Worm (Caenorhabditis elegans): ENCODE measurements around the gene twk-28.

The twk-28 gene

DNA sequence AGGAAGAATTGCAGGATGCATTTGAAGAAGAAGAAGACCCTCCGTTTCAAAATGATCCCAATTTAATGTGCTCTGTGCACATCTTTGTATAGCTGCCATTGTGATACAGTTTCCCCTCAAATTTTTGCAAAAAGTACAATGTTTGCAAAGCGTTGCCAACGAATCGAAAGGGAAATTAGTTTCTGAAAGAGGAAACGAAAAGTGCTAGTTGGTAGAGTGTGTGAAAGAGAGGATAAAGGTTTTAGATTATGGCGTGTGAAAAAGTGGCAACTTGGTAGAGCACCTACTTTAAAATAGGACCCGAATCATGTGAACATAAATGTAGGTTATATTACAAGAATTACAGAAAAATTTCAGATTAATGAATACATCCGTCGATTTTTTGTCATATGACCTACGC, 32.5 kb upstream of the twk-28 start, which contains the start of gene C52B9.8:
C52B9.8 (minus strand) TSS at position 101 of the 400 bp plus-strand sequence.
- TF ChIP-seq unc-120 (tag; optimal IDR thresholded peaks at IDR 0.05; ENCODE audit: poor library complexity, severe bottlenecking) = no peak
- no peak for TF ChIP-seq lin-32 (GFP tag; optimal IDR thresholded peaks at IDR 0.05)
- TF ChIP-seq mls-2 (tag; optimal IDR thresholded peaks at IDR 0.05) = no peak
- no peak for TF ChIP-seq unc-62 (GFP tag; optimal IDR thresholded peaks at IDR 0.05)
- no peak for TF ChIP-seq snpc-4 (tag; optimal IDR thresholded peaks at IDR 0.05)
- no peak for TF ChIP-seq lsy-2 (tag; optimal IDR thresholded peaks at IDR 0.05)
- no peak for TF ChIP-seq ceh-83 (GFP tag; optimal IDR thresholded peaks at IDR 0.05)
- TF ChIP-seq sptf-1 (tag; optimal IDR thresholded peaks at IDR 0.05) = no peak
- no peak for TF ChIP-seq ham-2 (GFP tag; optimal IDR thresholded peaks at IDR 0.05)
- no peak for TF ChIP-seq nhr-12 (tag; optimal IDR thresholded peaks at IDR 0.05)
- no peak for TF ChIP-seq ces-1 (GFP tag; optimal IDR thresholded peaks at IDR 0.05)
- TF ChIP-seq nhr-76 (tag; optimal IDR thresholded peaks at IDR 0.05) = no peak
- TF ChIP-seq lin-13 (tag; optimal IDR thresholded peaks at IDR 0.05) = no peak
- no peak for TF ChIP-seq elt-1 (tag; optimal IDR thresholded peaks at IDR 0.05; ENCODE audit: borderline replicate concordance, insufficient read depth)
- TF ChIP-seq nhr-28 (tag; optimal IDR thresholded peaks at IDR 0.05) = no peak
- TF ChIP-seq blmp-1 (tag; optimal IDR thresholded peaks at IDR 0.05) = no peak
- TF ChIP-seq sem-2 (GFP tag; optimal IDR thresholded peaks at IDR 0.05) = no peak
- no peak for TF ChIP-seq flh-1 (GFP tag; optimal IDR thresholded peaks at IDR 0.05)
- no peak for TF ChIP-seq drap-1 (GFP tag; optimal IDR thresholded peaks at IDR 0.05)

DNA sequence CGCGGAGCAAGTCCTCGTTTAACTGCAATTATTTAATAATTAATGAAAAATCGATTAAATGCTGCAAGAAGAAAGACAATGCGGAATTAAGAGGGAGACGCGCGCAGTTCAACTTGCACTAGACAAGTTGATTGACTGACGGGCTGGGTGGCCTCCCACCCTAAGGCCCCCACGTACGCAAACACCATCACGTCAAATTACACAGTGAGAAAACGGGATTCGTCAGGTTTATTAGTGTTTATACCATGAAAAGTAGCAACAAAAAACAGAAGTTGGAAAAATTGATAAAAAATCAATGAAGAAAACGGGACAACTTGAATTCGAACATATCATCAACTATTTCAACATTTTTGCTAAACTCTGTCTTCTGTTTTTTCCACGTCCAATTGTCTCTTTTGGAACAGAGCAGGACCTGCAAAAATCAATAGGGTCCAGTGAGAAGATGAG, 28.4 kb upstream of the twk-28 start:
- peak; percentile 14 for TF ChIP-seq unc-120 (tag; optimal IDR thresholded peaks at IDR 0.05; ENCODE audit: poor library complexity, severe bottlenecking)
- TF ChIP-seq ces-1 (GFP tag; optimal IDR thresholded peaks at IDR 0.05) = peak; percentile 51
- peak; percentile 78 for TF ChIP-seq mls-2 (tag; optimal IDR thresholded peaks at IDR 0.05)
- peak; percentile 28 for TF ChIP-seq lin-13 (tag; optimal IDR thresholded peaks at IDR 0.05)
- peak; percentile 10 for TF ChIP-seq cnd-1 (tag; optimal IDR thresholded peaks at IDR 0.05)
- TF ChIP-seq ceh-43 (GFP tag; optimal IDR thresholded peaks at IDR 0.05) = peak; percentile 69
- no peak for TF ChIP-seq lin-32 (GFP tag; optimal IDR thresholded peaks at IDR 0.05)
- no peak for TF ChIP-seq nhr-76 (tag; optimal IDR thresholded peaks at IDR 0.05)
- TF ChIP-seq elt-3 (tag; optimal IDR thresholded peaks at IDR 0.05) = no peak
- TF ChIP-seq sptf-1 (tag; optimal IDR thresholded peaks at IDR 0.05) = peak; percentile 19
- no peak for TF ChIP-seq blmp-1 (tag; optimal IDR thresholded peaks at IDR 0.05)

DNA sequence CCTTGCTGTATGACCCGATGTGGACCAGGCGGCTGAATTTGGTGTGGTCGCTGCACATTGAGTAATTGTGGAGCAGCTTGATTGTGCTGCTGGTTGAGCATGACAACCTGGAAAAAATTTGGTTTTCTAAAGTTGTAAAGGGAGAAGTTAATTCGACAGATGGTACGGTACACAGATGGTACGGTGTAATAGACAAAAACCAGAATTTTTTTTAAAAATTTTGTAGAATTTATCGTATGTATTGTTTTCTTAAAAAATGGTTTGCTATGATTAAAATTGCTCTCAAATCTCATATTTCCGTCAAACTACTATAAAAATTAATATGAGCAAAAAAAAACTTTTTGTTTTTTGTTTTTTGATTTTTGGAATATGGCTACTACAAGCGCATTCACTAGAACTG, 27.7 kb upstream of the twk-28 start, which contains the start of gene pqn-15:
pqn-15 (minus strand) TSS at position 101 of the 400 bp plus-strand sequence.
- TF ChIP-seq ceh-83 (GFP tag; optimal IDR thresholded peaks at IDR 0.05) (no peak), nhr-28 (tag; optimal IDR thresholded peaks at IDR 0.05) (no peak), ceh-43 (GFP tag; optimal IDR thresholded peaks at IDR 0.05) (no peak), elt-1 (tag; optimal IDR thresholded peaks at IDR 0.05; ENCODE audit: borderline replicate concordance, insufficient read depth) (no peak), lin-13 (tag; optimal IDR thresholded peaks at IDR 0.05) (no peak), unc-39 (tag; optimal IDR thresholded peaks at IDR 0.05) (no peak), pha-4 (tag; optimal IDR thresholded peaks at IDR 0.05) (no peak), zip-8 (tag; optimal IDR thresholded peaks at IDR 0.05) (no peak), unc-62 (GFP tag; optimal IDR thresholded peaks at IDR 0.05) (no peak), unc-120 (tag; optimal IDR thresholded peaks at IDR 0.05; ENCODE audit: poor library complexity, severe bottlenecking) (no peak), sptf-1 (tag; optimal IDR thresholded peaks at IDR 0.05) (no peak), nhr-2 (tag; optimal IDR thresholded peaks at IDR 0.05) (no peak), tbx-8 (GFP tag; optimal IDR thresholded peaks at IDR 0.05) (no peak), drap-1 (GFP tag; optimal IDR thresholded peaks at IDR 0.05) (no peak), ces-1 (GFP tag; optimal IDR thresholded peaks at IDR 0.05) (no peak), bed-3 (GFP tag; optimal IDR thresholded peaks at IDR 0.05) (no peak), blmp-1 (tag; optimal IDR thresholded peaks at IDR 0.05) (no peak), ham-2 (GFP tag; optimal IDR thresholded peaks at IDR 0.05) (no peak), snpc-4 (tag; optimal IDR thresholded peaks at IDR 0.05) (no peak), nhr-76 (tag; optimal IDR thresholded peaks at IDR 0.05) (no peak)

DNA sequence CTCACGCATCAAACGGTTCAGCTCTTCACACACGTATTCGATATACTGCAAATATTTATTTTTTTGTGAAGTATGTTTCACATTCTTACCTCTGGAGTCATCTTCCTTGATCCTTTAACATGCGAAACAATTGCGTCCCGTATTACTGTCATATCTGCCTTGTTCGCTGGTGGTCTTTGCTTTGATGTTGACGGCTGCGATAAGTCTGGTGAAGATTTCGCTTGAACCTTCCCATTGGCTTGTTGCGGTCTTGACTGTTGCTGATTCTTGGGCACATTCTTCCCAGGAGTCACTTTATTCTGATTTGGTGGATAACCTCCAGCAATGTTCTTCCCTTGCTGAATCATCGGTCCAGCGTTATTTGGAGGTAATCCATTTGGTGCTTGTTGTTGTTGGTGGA, 24.1 kb upstream of the twk-28 start:
- TF ChIP-seq unc-120 (tag; optimal IDR thresholded peaks at IDR 0.05; ENCODE audit: poor library complexity, severe bottlenecking) (no peak), ces-1 (GFP tag; optimal IDR thresholded peaks at IDR 0.05) (no peak), sem-2 (GFP tag; optimal IDR thresholded peaks at IDR 0.05) (no peak), nhr-2 (tag; optimal IDR thresholded peaks at IDR 0.05) (no peak), nhr-237 (tag; optimal IDR thresholded peaks at IDR 0.05) (no peak), pha-4 (tag; optimal IDR thresholded peaks at IDR 0.05) (no peak), ceh-39 (tag; optimal IDR thresholded peaks at IDR 0.05) (no peak), sptf-1 (tag; optimal IDR thresholded peaks at IDR 0.05) (no peak), mep-1 (tag; optimal IDR thresholded peaks at IDR 0.05) (no peak)
